Worm (Caenorhabditis elegans): ENCODE results near the gene tbck-1.

The tbck-1 gene

DNA sequence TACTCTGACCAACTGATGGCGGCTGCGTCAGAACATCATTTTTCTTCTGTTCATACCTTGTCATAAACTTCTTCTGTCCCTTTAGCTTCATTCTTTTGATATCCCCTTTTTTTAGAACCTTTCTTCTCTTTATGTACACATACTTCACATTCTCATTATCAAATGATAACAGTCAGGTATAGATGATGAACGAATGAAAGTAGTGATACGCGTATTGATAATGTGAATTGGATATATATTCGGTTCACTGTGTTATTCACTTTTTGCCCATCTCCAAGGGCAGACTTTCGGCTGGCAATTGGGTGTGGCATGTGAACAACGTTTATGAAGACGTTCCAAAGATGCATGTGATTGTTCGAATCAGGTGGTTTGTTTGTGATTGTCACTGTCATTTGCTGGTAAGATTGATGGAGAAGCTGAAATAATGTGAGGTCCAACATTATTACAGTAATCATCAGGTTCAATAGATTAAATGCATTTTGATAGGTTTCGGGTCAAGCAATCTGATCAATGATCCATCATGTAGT, 46.0 kb downstream of the tbck-1 start, which contains the start of gene F11G11.15:
F11G11.15 (plus strand) TSS at position 511 of the 527 bp plus-strand sequence.
- TF ChIP-seq ztf-26 (tag; optimal IDR thresholded peaks at IDR 0.05) (peak; percentile 39), dpff-1 (tag; optimal IDR thresholded peaks at IDR 0.05) (no peak)

ce11 chrII:4876091-4876490, 47.7 kb downstream of the tbck-1 start, which contains the start of gene F11G11.13:
TSS of gene F11G11.13 (minus strand) at chrII:4876179.
- TF ChIP-seq T07F8.4 (tag; optimal IDR thresholded peaks at IDR 0.05) (no peak), hlh-12 (tag; optimal IDR thresholded peaks at IDR 0.05) (no peak), lin-40 (tag; optimal IDR thresholded peaks at IDR 0.05) (peak; percentile 16), hmg-1.2 (GFP tag; IDR thresholded peaks at IDR 0.05) (no peak), somi-1 (GFP tag; optimal IDR thresholded peaks at IDR 0.05) (no peak)

DNA sequence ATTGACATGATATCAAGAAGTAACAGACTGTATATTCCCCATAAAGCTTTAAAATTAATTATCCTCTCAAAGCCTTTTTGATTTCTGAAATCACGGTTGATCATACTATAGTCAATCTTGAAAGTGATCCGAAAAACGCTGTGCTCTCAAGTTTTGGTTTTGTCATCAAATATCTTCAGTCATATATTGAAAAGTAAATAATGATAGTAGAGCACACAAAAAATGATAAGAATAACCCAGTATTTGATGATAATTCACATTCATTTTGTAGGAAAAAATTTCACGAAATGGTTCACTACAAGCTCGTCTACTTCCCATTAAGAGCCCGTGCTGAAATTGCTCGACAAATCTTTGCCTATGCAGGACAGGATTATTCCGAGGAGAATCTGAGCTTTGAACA, 51.3 kb downstream of the tbck-1 start, which contains the start of gene gst-6:
gst-6 (plus strand) TSS at position 263 of the 400 bp plus-strand sequence.
- peak; percentile 29 for TF ChIP-seq nhr-80 (tag; optimal IDR thresholded peaks at IDR 0.05)
- no peak for TF ChIP-seq athp-1 (tag; optimal IDR thresholded peaks at IDR 0.05)

DNA sequence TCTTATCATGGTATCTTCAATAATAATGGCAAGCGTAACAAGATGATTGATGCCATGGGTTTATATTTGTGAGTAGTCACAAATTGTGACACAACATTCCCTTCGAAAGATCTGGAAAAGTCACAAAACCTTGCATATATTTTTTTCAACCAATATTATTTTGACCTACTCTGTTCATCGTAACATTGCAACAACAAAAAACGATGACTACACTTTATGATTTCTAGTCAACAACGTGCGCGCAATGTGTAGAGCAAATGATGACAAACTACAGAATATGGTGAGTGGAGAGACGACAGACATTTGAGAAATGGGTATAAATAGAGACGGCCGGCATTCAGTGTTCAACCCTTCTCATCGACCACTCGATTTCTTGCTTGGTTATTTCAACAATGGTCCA, 53.4 kb downstream of the tbck-1 start, which contains the start of gene gst-7:
gst-7 (plus strand) TSS at position 336 of the 400 bp plus-strand sequence.
- TF ChIP-seq tbx-9 (tag; optimal IDR thresholded peaks at IDR 0.05; ENCODE audit: borderline replicate concordance) (no peak), ceh-40 (GFP tag; IDR thresholded peaks at IDR 0.05) (no peak), dox-1 (GFP tag; IDR thresholded peaks at IDR 0.05) (0 out of 2 replicates have a peak, but pooled peaks have one; percentile 7), B0261.1 (tag; optimal IDR thresholded peaks at IDR 0.05) (no peak), madf-6 (GFP tag; IDR thresholded peaks at IDR 0.05) (peak; percentile 72), K12H6.12 (tag; optimal IDR thresholded peaks at IDR 0.05) (no peak), cebp-1 (GFP tag; IDR thresholded peaks at IDR 0.05) (no peak), cebp-1 (tag; optimal IDR thresholded peaks at IDR 0.05) (peak; percentile 1), T26A5.8 (tag; optimal IDR thresholded peaks at IDR 0.05) (no peak), mel-28 (tag; optimal IDR thresholded peaks at IDR 0.05; ENCODE audit: borderline replicate concordance) (no peak), let-607 (tag; optimal IDR thresholded peaks at IDR 0.05) (no peak), F52B5.7 (tag; optimal IDR thresholded peaks at IDR 0.05) (no peak), hmg-1.2 (GFP tag; IDR thresholded peaks at IDR 0.05) (peak; percentile 58; the same call in 1 of the 2 replicates), nhr-27 (tag; optimal IDR thresholded peaks at IDR 0.05) (no peak), Y53G8AR.9 (GFP tag; conservative IDR thresholded peaks at IDR 0.05) (no peak), ceh-100 (GFP tag; IDR thresholded peaks at IDR 0.05) (no peak), snpc-1.1 (tag; optimal IDR thresholded peaks at IDR 0.05; ENCODE audit: insufficient read depth) (no peak), nfya-2 (GFP tag; IDR thresholded peaks at IDR 0.05) (no peak), Y95B8A.8 (GFP tag; IDR thresholded peaks at IDR 0.05) (no peak), ceh-27 (GFP tag; optimal IDR thresholded peaks at IDR 0.05) (peak; percentile 38), ztf-26 (tag; optimal IDR thresholded peaks at IDR 0.05) (no peak), dpl-1 (GFP tag; optimal IDR thresholded peaks at IDR 0.05) (peak; percentile 48), cebp-2 (GFP tag; IDR thresholded peaks at IDR 0.05) (no peak), bed-2 (GFP tag; IDR thresholded peaks at IDR 0.05) (no peak), B0035.1 (tag; optimal IDR thresholded peaks at IDR 0.05) (no peak), lir-1 (GFP tag; conservative IDR thresholded peaks at IDR 0.05) (no peak), lin-35 (GFP tag; optimal IDR thresholded peaks at IDR 0.05) (no peak), bed-1 (GFP tag; IDR thresholded peaks at IDR 0.05) (no peak), Y53F4B.3 (GFP tag; IDR thresholded peaks at IDR 0.05) (no peak), B0019.2 (GFP tag; conservative IDR thresholded peaks at IDR 0.05) (no peak), egrh-3 (GFP tag; IDR thresholded peaks at IDR 0.05) (no peak), lin-40 (tag; optimal IDR thresholded peaks at IDR 0.05) (peak; percentile 28), hsf-1 (GFP tag; IDR thresholded peaks at IDR 0.05) (peak; percentile 44; the same call in 1 of the 2 replicates), nfyb-1 (GFP tag; IDR thresholded peaks at IDR 0.05) (0 out of 2 replicates have a peak, but pooled peaks have one; percentile 32), mes-4 (tag; optimal IDR thresholded peaks at IDR 0.05) (no peak), atf-7 (tag; optimal IDR thresholded peaks at IDR 0.05) (no peak), Y56A3A.18 (GFP tag; IDR thresholded peaks at IDR 0.05) (no peak)

Data from whole organism, young adult.